Fruit fly (Drosophila melanogaster) whole organism, wandering third instar larva: ENCODE measurements around the gene CG43138.

Experiments used
- Abd-B ChIP-seq: fragments of >200 bp; optimal IDR thresholded peaks from 2 replicates; lab custom pipeline; 2017; ENCODE audit warnings: missing biosample characterization, missing genetic modification characterization
- CG9705 ChIP-seq: fragments of 200-800 bp; sonication (Bioruptor generic); optimal IDR thresholded peaks from 2 replicates; lab custom pipeline; 2018; ENCODE audit warnings: missing biosample characterization, mild to moderate bottlenecking, missing genetic modification characterization
- CrebA ChIP-seq: fragments of 200-800 bp; sonication (Bioruptor generic); optimal IDR thresholded peaks from 2 replicates; lab custom pipeline; 2016; ENCODE audit warnings: missing biosample characterization, mild to moderate bottlenecking, missing genetic modification characterization, borderline replicate concordance
- Dif ChIP-seq: fragments of 200-275, 200-300 bp; sonication (Bioruptor generic); optimal IDR thresholded peaks from 2 replicates; lab custom pipeline; 2018; ENCODE audit warnings: missing biosample characterization, missing genetic modification characterization; ENCODE audit not compliant: partially characterized antibody
- GATAd ChIP-seq: sonication (Bioruptor generic); optimal IDR thresholded peaks from 2 replicates; lab custom pipeline; 2016; ENCODE audit warnings: missing biosample characterization, missing genetic modification characterization
- HLH106 ChIP-seq: fragments of 200-800 bp; optimal IDR thresholded peaks from 3 replicates; lab custom pipeline; 2019; ENCODE audit warnings: missing biosample characterization, mild to moderate bottlenecking, missing genetic modification characterization, moderate library complexity
- Hnf4 ChIP-seq: fragments of 200-800 bp; sonication (Bioruptor generic); optimal IDR thresholded peaks from 2 replicates; lab custom pipeline; 2016; ENCODE audit warnings: missing biosample characterization, mild to moderate bottlenecking, missing genetic modification characterization
- Hr78 ChIP-seq: fragments of >200 bp; optimal IDR thresholded peaks from 2 replicates; lab custom pipeline; 2017; ENCODE audit warnings: missing biosample characterization, missing genetic modification characterization
- Hr83 ChIP-seq: fragments of 200-300 bp; sonication (Bioruptor generic); optimal IDR thresholded peaks from 2 replicates; lab custom pipeline; 2016; ENCODE audit warnings: missing biosample characterization, mild to moderate bottlenecking, missing genetic modification characterization, moderate library complexity; ENCODE audit not compliant: poor library complexity, severe bottlenecking
- Mio ChIP-seq: sonication (Bioruptor generic); optimal IDR thresholded peaks from 2 replicates; lab custom pipeline; 2016; ENCODE audit warnings: missing biosample characterization, missing genetic modification characterization
- Myc ChIP-seq: fragments of >200 bp; optimal IDR thresholded peaks from 2 replicates; lab custom pipeline; 2017
- OdsH ChIP-seq: fragments of 200-800 bp; sonication (Bioruptor generic); optimal IDR thresholded peaks from 2 replicates; lab custom pipeline; 2016; ENCODE audit warnings: missing biosample characterization, mild to moderate bottlenecking, missing genetic modification characterization
- Rel ChIP-seq, 2 experiments: fragments of 200-800 bp; sonication (Bioruptor generic) in 1 of 2; optimal IDR thresholded peaks; 2 replicates in 1 of 2; 3 replicates in 1 of 2; lab custom pipeline; 2016 to 2019; ENCODE audit warnings: mild to moderate bottlenecking in 2 of 2, missing biosample characterization in 2 of 2, missing genetic modification characterization in 2 of 2, moderate library complexity in 1 of 2
- Sp1 ChIP-seq: fragments of 200-800 bp; sonication (Bioruptor generic); optimal IDR thresholded peaks from 3 replicates; lab custom pipeline; 2019; ENCODE audit warnings: missing biosample characterization, mild to moderate bottlenecking, missing genetic modification characterization, moderate library complexity
- Vsx2 ChIP-seq: fragments of 200-300, 225-300 bp; sonication (Bioruptor generic); optimal IDR thresholded peaks from 2 replicates; lab custom pipeline; 2018; ENCODE audit warnings: missing biosample characterization, missing genetic modification characterization; ENCODE audit not compliant: partially characterized antibody
- br ChIP-seq: fragments of 200-800 bp; sonication (Bioruptor generic); optimal IDR thresholded peaks from 2 replicates; lab custom pipeline; 2016; ENCODE audit warnings: missing biosample characterization, missing genetic modification characterization
- brk ChIP-seq: fragments of 200-800 bp; sonication (Bioruptor generic); optimal IDR thresholded peaks from 2 replicates; lab custom pipeline; 2016; ENCODE audit warnings: missing biosample characterization, mild to moderate bottlenecking, missing genetic modification characterization
- dl ChIP-seq, 2 experiments: fragments of 175-275, 200-275 bp in 1 of 2; fragments of 200-275 bp in 1 of 2; sonication (Bioruptor generic); optimal IDR thresholded peaks; lab custom pipeline; 2018; ENCODE audit warnings: mild to moderate bottlenecking in 2 of 2, missing biosample characterization in 2 of 2, missing genetic modification characterization in 2 of 2, moderate library complexity in 2 of 2; ENCODE audit not compliant: partially characterized antibody in 2 of 2, insufficient read depth in 1 of 2
- dmrt93B ChIP-seq: fragments of 200-800 bp; sonication (Bioruptor generic); optimal IDR thresholded peaks from 2 replicates; lab custom pipeline; 2018; ENCODE audit warnings: missing biosample characterization, mild to moderate bottlenecking, missing genetic modification characterization
- ey ChIP-seq: fragments of 200-800 bp; sonication (Bioruptor generic); optimal IDR thresholded peaks from 2 replicates; lab custom pipeline; 2016; ENCODE audit warnings: missing biosample characterization, missing genetic modification characterization
- foxo ChIP-seq, 2 experiments: fragments of 200-800 bp; sonication (Bioruptor generic); optimal IDR thresholded peaks; 2 replicates in 1 of 2; 3 replicates in 1 of 2; lab custom pipeline; 2016 to 2017; ENCODE audit warnings: missing biosample characterization in 2 of 2, missing genetic modification characterization in 2 of 2
- fru ChIP-seq: fragments of 200-800 bp; sonication (Bioruptor generic); optimal IDR thresholded peaks from 3 replicates; lab custom pipeline; 2016; ENCODE audit warnings: missing biosample characterization, mild to moderate bottlenecking, missing genetic modification characterization
- h ChIP-seq: fragments of 200-800 bp; sonication (Bioruptor generic); optimal IDR thresholded peaks from 3 replicates; lab custom pipeline; 2016; ENCODE audit warnings: missing biosample characterization, mild to moderate bottlenecking, missing genetic modification characterization
- jim ChIP-seq: fragments of 175-275, 200-325 bp; sonication (Bioruptor generic); optimal IDR thresholded peaks from 2 replicates; lab custom pipeline; 2016; ENCODE audit warnings: missing biosample characterization, mild to moderate bottlenecking, missing genetic modification characterization
- lola ChIP-seq: fragments of >200 bp; optimal IDR thresholded peaks from 2 replicates; lab custom pipeline; 2017; ENCODE audit warnings: missing biosample characterization, missing genetic modification characterization
- pan ChIP-seq: fragments of >200 bp; optimal IDR thresholded peaks from 2 replicates; lab custom pipeline; 2017
- psq ChIP-seq: fragments of 200-800 bp; sonication (Bioruptor generic); optimal IDR thresholded peaks from 3 replicates; lab custom pipeline; 2017; ENCODE audit warnings: missing biosample characterization, mild to moderate bottlenecking, missing genetic modification characterization, moderate library complexity
- rgr ChIP-seq: fragments of 200-800 bp; sonication (Bioruptor generic); optimal IDR thresholded peaks from 3 replicates; lab custom pipeline; 2016; ENCODE audit warnings: missing biosample characterization, mild to moderate bottlenecking, missing genetic modification characterization
- sage ChIP-seq: fragments of 200-800 bp; sonication (Bioruptor generic); optimal IDR thresholded peaks from 2 replicates; lab custom pipeline; 2016; ENCODE audit warnings: missing biosample characterization, mild to moderate bottlenecking, missing genetic modification characterization
- sv ChIP-seq: fragments of 200-800 bp; sonication (Bioruptor generic); optimal IDR thresholded peaks from 3 replicates; lab custom pipeline; 2016; ENCODE audit warnings: missing biosample characterization, missing genetic modification characterization
- tai ChIP-seq: sonication (Bioruptor generic); optimal IDR thresholded peaks from 2 replicates; lab custom pipeline; 2016; ENCODE audit warnings: missing biosample characterization, missing genetic modification characterization
- usp ChIP-seq: fragments of >200 bp; optimal IDR thresholded peaks from 2 replicates; lab custom pipeline; 2017; ENCODE audit warnings: missing biosample characterization, missing genetic modification characterization
- woc ChIP-seq: sonication (Bioruptor generic); optimal IDR thresholded peaks from 2 replicates; lab custom pipeline; 2016; ENCODE audit warnings: missing biosample characterization, mild to moderate bottlenecking, missing genetic modification characterization

Gene CG43138

DNA sequence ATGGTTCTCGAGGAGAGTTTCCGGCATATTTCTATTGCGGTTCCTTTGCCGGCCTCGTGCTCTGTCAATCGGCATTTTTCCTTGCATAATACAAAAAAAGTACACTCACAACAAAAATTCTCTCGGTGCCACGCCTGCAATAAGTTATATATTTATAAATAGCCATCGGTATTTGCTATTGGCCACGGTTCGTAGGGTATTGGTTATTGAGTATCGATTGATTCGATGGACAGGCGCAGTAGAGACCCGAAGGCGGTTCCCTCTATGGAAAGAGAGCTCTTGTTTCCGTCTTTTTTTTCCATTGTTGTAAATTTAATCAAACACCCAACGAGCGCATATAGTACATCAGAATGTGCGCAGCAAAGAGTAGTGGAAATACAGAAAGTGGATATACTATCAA, 15.3 kb upstream of the CG43138 start:
- no peak for TF ChIP-seq Hr83 (GFP tag; lab: Kevin White, UChicago)
- TF ChIP-seq Abd-B: no peak
- no peak for TF ChIP-seq foxo (GFP tag; optimal IDR thresholded peaks at IDR 0.05; lab: Kevin White, UChicago)
- no peak for TF ChIP-seq br (GFP tag; lab: Kevin White, UChicago)
- no peak for TF ChIP-seq Vsx2 (GFP tag; lab: Kevin White, UChicago)
- TF ChIP-seq lola (GFP tag; lab: Kevin White, UChicago): no peak
- no peak for TF ChIP-seq Hr78
- no peak for TF ChIP-seq OdsH (GFP tag; lab: Kevin White, UChicago)
- no peak for TF ChIP-seq Sp1 (GFP tag; lab: Kevin White, UChicago)

DNA sequence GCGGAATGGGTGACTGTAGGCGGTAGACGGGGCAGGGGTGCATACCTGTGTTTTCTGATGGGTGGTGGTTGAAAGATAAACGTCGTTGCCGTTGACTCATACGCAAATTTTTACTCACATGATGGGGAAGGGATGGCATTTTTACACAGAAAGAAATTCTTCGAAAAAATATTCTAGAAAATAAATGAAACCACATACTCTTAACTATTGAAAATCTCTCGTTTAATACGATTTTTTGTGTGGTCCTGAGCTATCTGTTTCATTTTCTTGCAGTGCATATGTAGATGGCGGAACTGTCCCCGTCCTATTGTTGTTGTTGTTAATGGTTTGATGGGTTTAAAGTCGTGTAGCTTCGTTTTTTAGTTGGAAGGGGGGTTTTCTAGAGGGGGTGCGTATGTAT, 8.3 kb upstream of the CG43138 start:
- TF ChIP-seq rgr: peak; percentile 48
- TF ChIP-seq Dif (GFP tag; lab: Kevin White, UChicago): no peak
- peak; percentile 27 for TF ChIP-seq OdsH (GFP tag; lab: Kevin White, UChicago)
- no peak for TF ChIP-seq br (GFP tag; lab: Kevin White, UChicago)
- TF ChIP-seq lola (GFP tag; lab: Kevin White, UChicago): no peak
- TF ChIP-seq dl (GFP tag; optimal IDR thresholded peaks at IDR 0.05; lab: Kevin White, UChicago; ENCODE audit: insufficient read depth in 1 of 2, partially characterized antibody in 2 of 2): no peak
- no peak for TF ChIP-seq sage
- TF ChIP-seq Hr78: no peak
- TF ChIP-seq ey (GFP tag; lab: Kevin White, UChicago): peak; percentile 35
- TF ChIP-seq dmrt93B: no peak
- TF ChIP-seq HLH106 (tag; lab: Kevin White, UChicago): peak; percentile 26
- no peak for TF ChIP-seq Abd-B
- peak; percentile 32 for TF ChIP-seq fru (GFP tag; lab: Kevin White, UChicago)
- TF ChIP-seq psq (GFP tag; lab: Kevin White, UChicago): peak; percentile 28
- TF ChIP-seq brk (GFP tag; lab: Kevin White, UChicago): no peak
- peak; percentile 11 for TF ChIP-seq Sp1 (GFP tag; lab: Kevin White, UChicago)
- no peak for TF ChIP-seq jim
- no peak for TF ChIP-seq sv (GFP tag; lab: Kevin White, UChicago)
- peak; percentile 55 for TF ChIP-seq h (GFP tag; lab: Kevin White, UChicago)
- no peak for TF ChIP-seq Hnf4 (GFP tag; lab: Kevin White, UChicago)
- no peak for TF ChIP-seq CrebA (GFP tag; lab: Kevin White, UChicago)
- TF ChIP-seq Myc (lab: Kevin White, UChicago): no peak
- peak in 1 of 2 experiments; percentile 42 for TF ChIP-seq foxo (GFP tag; optimal IDR thresholded peaks at IDR 0.05; lab: Kevin White, UChicago)
- no peak for TF ChIP-seq pan (lab: Kevin White, UChicago)
- no peak for TF ChIP-seq Mio (GFP tag; lab: Kevin White, UChicago)
- TF ChIP-seq Rel (GFP tag; optimal IDR thresholded peaks at IDR 0.05; lab: Kevin White, UChicago): no peak
- no peak for TF ChIP-seq Rel (tag; optimal IDR thresholded peaks at IDR 0.05; lab: Kevin White, UChicago)
- TF ChIP-seq woc: no peak
- TF ChIP-seq GATAd (GFP tag; lab: Kevin White, UChicago): no peak
- TF ChIP-seq tai: no peak

DNA sequence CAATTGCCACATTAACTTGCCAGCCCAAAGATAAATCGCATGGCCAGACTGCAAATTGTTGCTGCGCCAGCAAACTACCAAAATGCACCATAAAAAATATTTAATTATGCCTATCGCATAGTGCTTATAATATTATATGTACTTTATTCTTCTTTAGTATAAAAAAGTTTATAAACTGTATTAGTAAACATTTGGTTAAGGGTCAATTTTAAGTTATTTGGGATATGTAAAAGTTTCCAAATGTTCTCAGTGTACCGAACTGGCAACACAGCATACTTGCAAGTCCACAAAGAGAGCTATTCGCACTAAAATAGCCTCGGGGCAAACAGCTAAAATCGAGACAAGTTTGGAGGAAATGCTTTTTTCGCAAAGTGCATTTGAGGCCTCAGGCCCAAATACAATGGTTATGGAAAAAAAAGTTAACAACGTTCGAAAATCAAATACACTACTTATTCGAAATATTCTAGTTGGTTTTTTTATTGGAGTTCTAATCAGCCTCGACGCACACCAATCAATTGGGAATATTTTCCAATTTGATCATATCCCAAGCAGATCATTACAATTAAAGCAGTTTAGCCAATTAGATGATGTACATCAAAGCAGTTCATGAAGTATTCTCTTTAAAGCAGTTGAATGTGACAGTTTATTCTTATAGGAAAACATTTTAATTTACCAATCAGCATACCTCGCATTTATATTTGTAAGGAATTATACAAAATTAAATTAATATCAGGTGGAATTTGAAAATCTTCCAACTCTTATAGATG, 6.4 kb upstream of the CG43138 start:
- no peak for TF ChIP-seq Sp1 (GFP tag; lab: Kevin White, UChicago)
- no peak for TF ChIP-seq CG9705 (GFP tag; lab: Kevin White, UChicago)
- no peak for TF ChIP-seq lola (GFP tag; lab: Kevin White, UChicago)
- no peak for TF ChIP-seq usp (GFP tag; lab: Kevin White, UChicago)
- no peak for TF ChIP-seq tai
- no peak for TF ChIP-seq Mio (GFP tag; lab: Kevin White, UChicago)
- TF ChIP-seq Dif (GFP tag; lab: Kevin White, UChicago): no peak
- no peak for TF ChIP-seq Abd-B
- no peak for TF ChIP-seq pan (lab: Kevin White, UChicago)
- no peak for TF ChIP-seq Hr78
- TF ChIP-seq jim: no peak
